Worm (Caenorhabditis elegans) whole organism, young adult: ENCODE data around the gene mec-7.

Source experiments
- F23B12.7 ChIP-seq: sonication (generic microtip); optimal IDR thresholded peaks from 2 replicates; lab custom pipeline; 2017; ENCODE audit warnings: missing genetic modification characterization, mild to moderate bottlenecking, missing compliant biosample characterization, antibody characterized with exemption, moderate library complexity; ENCODE audit not compliant: insufficient read depth
- F39B2.1 ChIP-seq: fragments of 200-800 bp; sonication (Bioruptor generic); IDR thresholded peaks from 2 replicates; pipeline ENCODE4 v1.3.6; 2022; ENCODE audit warnings: missing genetic modification reagents, missing genetic modification characterization, missing compliant biosample characterization
- F52B5.7 ChIP-seq: sonication (generic microtip); optimal IDR thresholded peaks from 2 replicates; lab custom pipeline; 2016; ENCODE audit warnings: mild to moderate bottlenecking, missing genetic modification characterization, missing compliant biosample characterization
- Y53F4B.3 ChIP-seq: fragments of 200-800 bp; sonication (Bioruptor generic); IDR thresholded peaks from 2 replicates; pipeline ENCODE4 v1.3.6; 2022; ENCODE audit warnings: missing genetic modification reagents, missing genetic modification characterization, missing compliant biosample characterization
- Y53G8AR.9 ChIP-seq: fragments of 200-800 bp; sonication (Bioruptor generic); conservative IDR thresholded peaks from 2 replicates; pipeline ENCODE4 v1.3.6; 2022; ENCODE audit warnings: missing genetic modification reagents, missing genetic modification characterization, missing compliant biosample characterization
- Y56A3A.18 ChIP-seq: fragments of 200-800 bp; sonication (Bioruptor generic); IDR thresholded peaks from 2 replicates; pipeline ENCODE4 v1.3.6; 2022; ENCODE audit warnings: missing genetic modification reagents, missing genetic modification characterization, missing compliant biosample characterization
- Y67H2A.10 ChIP-seq: fragments of 200-800 bp; sonication (Bioruptor generic); conservative IDR thresholded peaks from 2 replicates; pipeline ENCODE4 v1.3.6; 2022; ENCODE audit warnings: missing genetic modification reagents, missing genetic modification characterization, missing compliant biosample characterization
- akir-1 ChIP-seq: fragments of 200-800 bp; sonication (Bioruptor generic); optimal IDR thresholded peaks from 2 replicates; lab custom pipeline; 2018; ENCODE audit warnings: mild to moderate bottlenecking, missing genetic modification characterization, moderate library complexity, missing compliant biosample characterization
- ama-1 ChIP-seq, 3 experiments: fragments of 150-350 bp in 1 of 3; sonication (generic microtip) in 2 of 3; optimal IDR thresholded peaks; 2 replicates each; lab custom pipeline; 2014 to 2018; ENCODE audit warnings: missing biosample characterization in 2 of 3, missing genetic modification characterization in 2 of 3, missing genetic modification reagents in 2 of 3
- aptf-3 ChIP-seq: fragments of 200-800 bp; sonication (Bioruptor generic); IDR thresholded peaks from 2 replicates; pipeline ENCODE4 v1.3.6; 2022; ENCODE audit warnings: missing genetic modification characterization, missing compliant biosample characterization
- atf-7 ChIP-seq: sonication (generic microtip); optimal IDR thresholded peaks from 2 replicates; lab custom pipeline; 2017; ENCODE audit warnings: mild to moderate bottlenecking, missing genetic modification characterization, missing compliant biosample characterization
- athp-1 ChIP-seq: sonication (generic microtip); optimal IDR thresholded peaks from 2 replicates; lab custom pipeline; 2017; ENCODE audit warnings: mild to moderate bottlenecking, missing genetic modification characterization, missing compliant biosample characterization
- ceh-91 ChIP-seq: fragments of 200-800 bp; sonication (Bioruptor generic); IDR thresholded peaks from 2 replicates; pipeline ENCODE4 v1.3.6; 2022; ENCODE audit warnings: missing genetic modification reagents, missing genetic modification characterization, missing compliant biosample characterization
- chd-7 ChIP-seq: sonication (generic microtip); optimal IDR thresholded peaks from 2 replicates; lab custom pipeline; 2016; ENCODE audit warnings: mild to moderate bottlenecking, missing genetic modification characterization, moderate library complexity, missing compliant biosample characterization
- die-1 ChIP-seq: sonication (generic microtip); optimal IDR thresholded peaks from 2 replicates; lab custom pipeline; 2016; ENCODE audit warnings: missing genotype, mild to moderate bottlenecking, missing genetic modification characterization, missing compliant biosample characterization
- dox-1 ChIP-seq: fragments of 200-800 bp; sonication (Bioruptor generic); IDR thresholded peaks from 2 replicates; pipeline ENCODE4 v1.3.6; 2022; ENCODE audit warnings: missing genetic modification reagents, missing genetic modification characterization, missing compliant biosample characterization
- efl-1 ChIP-seq: fragments of 150-350 bp; optimal IDR thresholded peaks from 2 replicates; lab custom pipeline; 2014; ENCODE audit warnings: missing biosample characterization, missing genetic modification reagents, missing genetic modification characterization
- gei-17 ChIP-seq: fragments of 200-800 bp; sonication (Bioruptor generic); optimal IDR thresholded peaks from 2 replicates; lab custom pipeline; 2018; ENCODE audit warnings: mild to moderate bottlenecking, missing genetic modification characterization, missing compliant biosample characterization
- hlh-12 ChIP-seq: sonication (generic microtip); optimal IDR thresholded peaks from 2 replicates; lab custom pipeline; 2016; ENCODE audit warnings: missing genetic modification characterization, missing compliant biosample characterization
- let-526 ChIP-seq: fragments of 200-800 bp; sonication (Bioruptor generic); IDR thresholded peaks from 2 replicates; pipeline ENCODE4 v1.3.6; 2022; ENCODE audit warnings: missing genetic modification reagents, missing genetic modification characterization, missing compliant biosample characterization
- let-607 ChIP-seq, 2 experiments: fragments of 200-800 bp in 1 of 2; sonication (Bioruptor generic) in 1 of 2; sonication (generic microtip) in 1 of 2; optimal IDR thresholded peaks; 2 replicates each; lab custom pipeline; 2016 to 2018; ENCODE audit warnings: mild to moderate bottlenecking in 2 of 2, missing compliant biosample characterization in 2 of 2, missing genetic modification characterization in 2 of 2, moderate library complexity in 2 of 2, missing genotype in 1 of 2
- lin-26 ChIP-seq: fragments of 200-800 bp; sonication (Bioruptor generic); IDR thresholded peaks from 2 replicates; pipeline ENCODE4 v1.3.6; 2022; ENCODE audit warnings: missing genetic modification reagents, missing genetic modification characterization, missing compliant biosample characterization
- lin-35 ChIP-seq, 3 experiments: fragments of 150-350 bp in 2 of 3; sonication (generic microtip) in 1 of 3; optimal IDR thresholded peaks; 2 replicates each; lab custom pipeline; 2014 to 2018; ENCODE audit warnings: missing biosample characterization in 3 of 3, missing genetic modification characterization in 3 of 3, missing genetic modification reagents in 3 of 3
- lsy-27 ChIP-seq: sonication (generic microtip); optimal IDR thresholded peaks from 2 replicates; lab custom pipeline; 2017; ENCODE audit warnings: missing genetic modification characterization, mild to moderate bottlenecking, missing compliant biosample characterization, antibody characterized with exemption, missing genotype, borderline replicate concordance; ENCODE audit not compliant: insufficient read depth
- madf-10 ChIP-seq: sonication (generic microtip); optimal IDR thresholded peaks from 2 replicates; lab custom pipeline; 2016; ENCODE audit warnings: mild to moderate bottlenecking, missing genetic modification characterization, missing compliant biosample characterization
- madf-8 ChIP-seq: fragments of 200-800 bp; sonication (Bioruptor generic); conservative IDR thresholded peaks from 2 replicates; pipeline ENCODE4 v1.3.6; 2022; ENCODE audit warnings: missing genetic modification reagents, missing genetic modification characterization, missing compliant biosample characterization
- mcd-1 ChIP-seq: fragments of 200-800 bp; sonication (Bioruptor generic); IDR thresholded peaks from 2 replicates; pipeline ENCODE4 v1.3.6; 2022; ENCODE audit warnings: missing genetic modification reagents, missing genetic modification characterization, missing compliant biosample characterization
- mel-28 ChIP-seq: sonication (generic microtip); optimal IDR thresholded peaks from 2 replicates; lab custom pipeline; 2016; ENCODE audit warnings: borderline replicate concordance, mild to moderate bottlenecking, missing genetic modification characterization, missing compliant biosample characterization
- mes-4 ChIP-seq: sonication (generic microtip); optimal IDR thresholded peaks from 2 replicates; lab custom pipeline; 2016; ENCODE audit warnings: missing genotype, missing genetic modification characterization, missing compliant biosample characterization
- nhr-179 ChIP-seq: sonication (generic microtip); optimal IDR thresholded peaks from 2 replicates; lab custom pipeline; 2016; ENCODE audit warnings: mild to moderate bottlenecking, missing genetic modification characterization, missing compliant biosample characterization
- nhr-27 ChIP-seq: fragments of 200-800 bp; sonication (Bioruptor generic); optimal IDR thresholded peaks from 2 replicates; lab custom pipeline; 2018; ENCODE audit warnings: mild to moderate bottlenecking, missing genetic modification characterization, moderate library complexity, missing compliant biosample characterization
- nhr-90 ChIP-seq: sonication (generic microtip); optimal IDR thresholded peaks from 2 replicates; lab custom pipeline; 2016; ENCODE audit warnings: missing genotype, mild to moderate bottlenecking, missing genetic modification characterization, missing compliant biosample characterization
- repo-1 ChIP-seq: sonication (generic microtip); optimal IDR thresholded peaks from 2 replicates; lab custom pipeline; 2017; ENCODE audit warnings: mild to moderate bottlenecking, missing genetic modification characterization, missing compliant biosample characterization
- rpc-1 ChIP-seq, 2 experiments: fragments of 150-350 bp in 1 of 2; sonication (generic microtip) in 1 of 2; optimal IDR thresholded peaks; 2 replicates each; lab custom pipeline; 2014 to 2018; ENCODE audit warnings: missing biosample characterization in 1 of 2, missing genetic modification characterization in 1 of 2, missing genetic modification reagents in 1 of 2, missing genotype in 1 of 2
- snpc-1.3 ChIP-seq: sonication (generic microtip); optimal IDR thresholded peaks from 2 replicates; lab custom pipeline; 2017; ENCODE audit warnings: missing genetic modification characterization, mild to moderate bottlenecking, missing compliant biosample characterization, antibody characterized with exemption, moderate library complexity, missing genotype, missing genetic modification reagents; ENCODE audit not compliant: insufficient read depth
- snpc-3.4 ChIP-seq: sonication (generic microtip); optimal IDR thresholded peaks from 2 replicates; lab custom pipeline; 2017; ENCODE audit warnings: missing genetic modification characterization, mild to moderate bottlenecking, missing compliant biosample characterization, antibody characterized with exemption, moderate library complexity, missing genotype, missing genetic modification reagents
- sptf-2 ChIP-seq: fragments of 200-800 bp; sonication (Bioruptor generic); optimal IDR thresholded peaks from 2 replicates; lab custom pipeline; 2018; ENCODE audit warnings: mild to moderate bottlenecking, missing genetic modification characterization, missing compliant biosample characterization
- tbx-9 ChIP-seq: sonication (generic microtip); optimal IDR thresholded peaks from 2 replicates; lab custom pipeline; 2016; ENCODE audit warnings: borderline replicate concordance, missing genetic modification characterization, inconsistent platforms, missing compliant biosample characterization
- unc-130 ChIP-seq: sonication (generic microtip); optimal IDR thresholded peaks from 2 replicates; lab custom pipeline; 2016; ENCODE audit warnings: missing genetic modification reagents, missing genetic modification characterization, missing compliant biosample characterization
- ztf-18 ChIP-seq: sonication (generic microtip); optimal IDR thresholded peaks from 2 replicates; lab custom pipeline; 2016; ENCODE audit warnings: missing genotype, mild to moderate bottlenecking, missing genetic modification characterization, missing compliant biosample characterization
- ztf-25 ChIP-seq: fragments of 200-800 bp; sonication (Bioruptor generic); IDR thresholded peaks from 2 replicates; pipeline ENCODE4 v1.3.6; 2022; ENCODE audit warnings: missing genetic modification reagents, missing genetic modification characterization, missing compliant biosample characterization
- ztf-3 ChIP-seq: fragments of 200-800 bp; sonication (Bioruptor generic); optimal IDR thresholded peaks from 2 replicates; lab custom pipeline; 2018; ENCODE audit warnings: mild to moderate bottlenecking, missing genetic modification characterization, missing compliant biosample characterization
- ztf-6 ChIP-seq: fragments of 200-800 bp; sonication (Bioruptor generic); IDR thresholded peaks from 2 replicates; pipeline ENCODE4 v1.3.6; 2022; ENCODE audit warnings: missing genetic modification reagents, missing genetic modification characterization, missing compliant biosample characterization

The mec-7 gene

DNA sequence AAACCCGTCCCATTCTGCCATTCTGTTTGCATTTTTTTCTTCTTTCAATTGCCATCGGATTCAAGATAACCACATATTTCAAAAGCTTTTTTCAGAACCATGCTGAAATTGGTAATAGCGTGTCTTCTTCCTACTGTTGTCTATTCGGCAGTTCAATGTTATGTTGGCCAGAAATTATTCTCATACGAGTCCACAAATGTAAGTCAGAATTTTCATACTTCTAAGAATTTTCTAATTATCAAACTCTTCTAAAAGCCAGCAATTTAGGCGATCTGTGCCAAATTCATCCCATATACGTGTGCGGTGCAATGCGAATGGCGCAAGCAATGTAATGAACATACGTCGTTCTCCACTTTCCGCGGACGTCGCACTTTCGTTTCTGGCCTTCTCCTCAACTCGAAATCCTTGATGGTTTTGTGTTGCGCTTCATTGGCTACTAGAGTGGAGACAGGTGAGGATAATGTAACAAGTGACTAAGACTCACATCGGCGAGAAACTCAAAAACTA is 3.1 kb upstream of the mec-7 start, which contains the start of gene ZK154.1:
TSS of gene ZK154.1 (plus strand) at position 51 of the 507 bp plus-strand sequence.
- TF ChIP-seq unc-130 (GFP tag; lab: Kevin White, UChicago) (no peak), nhr-27 (tag; lab: Kevin White, UChicago) (no peak), F39B2.1 (no peak), mel-28 (tag; lab: Kevin White, UChicago) (no peak), athp-1 (tag; lab: Kevin White, UChicago) (no peak), gei-17 (GFP tag; lab: Kevin White, UChicago) (no peak), lin-26 (GFP tag; lab: Robert Waterston, UW) (no peak), akir-1 (GFP tag; lab: Kevin White, UChicago) (no peak), madf-8 (GFP tag; lab: Robert Waterston, UW) (no peak), let-526 (GFP tag; lab: Robert Waterston, UW) (no peak), sptf-2 (GFP tag; lab: Kevin White, UChicago) (no peak), Y67H2A.10 (no peak), nhr-179 (tag; lab: Kevin White, UChicago) (no peak), repo-1 (tag; lab: Kevin White, UChicago) (no peak), ztf-25 (GFP tag; lab: Robert Waterston, UW) (no peak), Y53G8AR.9 (GFP tag; lab: Robert Waterston, UW) (no peak), ztf-3 (no peak), tbx-9 (no peak), hlh-12 (tag; lab: Kevin White, UChicago) (no peak), ztf-6 (GFP tag; lab: Robert Waterston, UW) (no peak)
- TF ChIP-seq, all 124 proteins: peak for 0

DNA sequence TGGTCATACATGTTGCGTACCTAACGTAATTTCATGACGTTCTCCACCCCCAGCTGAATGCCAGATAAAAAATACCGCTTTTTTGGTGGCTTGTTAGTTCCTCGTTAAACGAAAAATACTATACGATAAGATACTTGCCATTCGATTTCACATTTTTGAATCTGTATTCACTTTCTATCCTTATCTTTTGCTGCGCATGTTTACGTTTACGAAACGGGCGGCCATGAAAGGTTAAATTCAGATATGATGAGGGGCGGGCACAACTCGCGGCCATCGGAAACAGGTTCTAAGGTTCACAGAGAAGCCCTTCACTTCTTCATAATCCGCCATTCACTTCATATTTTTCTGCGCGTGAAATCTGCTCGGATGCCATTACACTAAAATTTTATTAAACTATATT is 2.3 kb upstream of the mec-7 start:
- no peak for TF ChIP-seq dox-1
- no peak for TF ChIP-seq lin-35 (GFP tag; optimal IDR thresholded peaks at IDR 0.05; lab: Kevin White, UChicago)
- TF ChIP-seq aptf-3: no peak
- TF ChIP-seq F23B12.7: no peak
- no peak for TF ChIP-seq repo-1 (tag; lab: Kevin White, UChicago)
- no peak for TF ChIP-seq F52B5.7
- no peak for TF ChIP-seq mes-4 (tag; lab: Kevin White, UChicago)

- TF ChIP-seq lin-26 (GFP tag; lab: Robert Waterston, UW) (peak; percentile 89), chd-7 (tag; lab: Kevin White, UChicago) (peak; percentile 50), snpc-1.3 (tag; lab: Kevin White, UChicago) (peak; percentile 12), efl-1 (GFP tag; lab: Kevin White, UChicago) (no peak), dox-1 (peak; percentile 73), Y53F4B.3 (0 out of 2 replicates have a peak, but pooled peaks have one; percentile 42), Y56A3A.18 (GFP tag; lab: Robert Waterston, UW) (peak; percentile 66), lsy-27 (peak; percentile 53), mcd-1 (no peak; the same call in 1 of the 2 replicates), rpc-1 (optimal IDR thresholded peaks at IDR 0.05; lab: Kevin White, UChicago) (peak; percentile 78), rpc-1 (tag; optimal IDR thresholded peaks at IDR 0.05; lab: Kevin White, UChicago) (peak; percentile 92), mel-28 (tag; lab: Kevin White, UChicago) (no peak), let-607 (tag; optimal IDR thresholded peaks at IDR 0.05; lab: Kevin White, UChicago) (peak in 1 of 2 experiments; percentile 20), lin-35 (GFP tag; optimal IDR thresholded peaks at IDR 0.05; lab: Kevin White, UChicago) (peak in 1 of 3 experiments; percentile 53), ztf-18 (tag; lab: Kevin White, UChicago) (peak; percentile 58), madf-10 (peak; percentile 18), snpc-3.4 (tag; lab: Kevin White, UChicago) (peak; percentile 38), hlh-12 (tag; lab: Kevin White, UChicago) (peak; percentile 52), atf-7 (tag; lab: Kevin White, UChicago) (no peak), nhr-90 (tag; lab: Kevin White, UChicago) (peak; percentile 62), die-1 (tag; lab: Kevin White, UChicago) (peak; percentile 75), ceh-91 (GFP tag; lab: Robert Waterston, UW) (no peak), Y53G8AR.9 (GFP tag; lab: Robert Waterston, UW) (no peak), ama-1 (optimal IDR thresholded peaks at IDR 0.05; lab: Kevin White, UChicago) (no peak), ama-1 (GFP tag; optimal IDR thresholded peaks at IDR 0.05; lab: Kevin White, UChicago) (peak in 1 of 2 experiments; percentile 50)
Measured at ce11 chrX:7773714-7774318, 2.7 kb downstream of the mec-7 start.
